Worm (Caenorhabditis elegans) whole organism, young adult: ENCODE results near the gene M03A1.3.

Source experiments
- B0261.1 ChIP-seq: sonication (generic microtip); optimal IDR thresholded peaks from 2 replicates; lab custom pipeline; 2016; ENCODE audit warnings: mild to moderate bottlenecking, missing genetic modification characterization, moderate library complexity, missing compliant biosample characterization
- F33H1.4 ChIP-seq: fragments of 200-800 bp; sonication (Bioruptor generic); IDR thresholded peaks from 2 replicates; pipeline ENCODE4 v1.3.6; 2022; ENCODE audit warnings: missing genetic modification reagents, missing genetic modification characterization, missing compliant biosample characterization
- F49E8.2 ChIP-seq: sonication (generic microtip); optimal IDR thresholded peaks from 3 replicates; lab custom pipeline; 2017; ENCODE audit warnings: missing genetic modification characterization, mild to moderate bottlenecking, missing compliant biosample characterization, antibody characterized with exemption, moderate library complexity; ENCODE audit not compliant: insufficient read depth
- K11D2.4 ChIP-seq: fragments of 200-800 bp; sonication (Bioruptor generic); IDR thresholded peaks from 2 replicates; pipeline ENCODE4 v1.3.6; 2022; ENCODE audit warnings: missing genetic modification reagents, missing genetic modification characterization, missing compliant biosample characterization
- K12H6.12 ChIP-seq: fragments of 200-800 bp; sonication (Bioruptor generic); optimal IDR thresholded peaks from 2 replicates; lab custom pipeline; 2018; ENCODE audit warnings: mild to moderate bottlenecking, missing genetic modification characterization, missing compliant biosample characterization
- Y53G8AR.9 ChIP-seq: fragments of 200-800 bp; sonication (Bioruptor generic); conservative IDR thresholded peaks from 2 replicates; pipeline ENCODE4 v1.3.6; 2022; ENCODE audit warnings: missing genetic modification reagents, missing genetic modification characterization, missing compliant biosample characterization
- Y56A3A.18 ChIP-seq: fragments of 200-800 bp; sonication (Bioruptor generic); IDR thresholded peaks from 2 replicates; pipeline ENCODE4 v1.3.6; 2022; ENCODE audit warnings: missing genetic modification reagents, missing genetic modification characterization, missing compliant biosample characterization
- Y67H2A.10 ChIP-seq: fragments of 200-800 bp; sonication (Bioruptor generic); conservative IDR thresholded peaks from 2 replicates; pipeline ENCODE4 v1.3.6; 2022; ENCODE audit warnings: missing genetic modification reagents, missing genetic modification characterization, missing compliant biosample characterization
- akir-1 ChIP-seq: fragments of 200-800 bp; sonication (Bioruptor generic); optimal IDR thresholded peaks from 2 replicates; lab custom pipeline; 2018; ENCODE audit warnings: mild to moderate bottlenecking, missing genetic modification characterization, moderate library complexity, missing compliant biosample characterization
- ama-1 ChIP-seq, 3 experiments: fragments of 150-350 bp in 1 of 3; sonication (generic microtip) in 2 of 3; optimal IDR thresholded peaks; 2 replicates each; lab custom pipeline; 2014 to 2018; ENCODE audit warnings: missing biosample characterization in 2 of 3, missing genetic modification characterization in 2 of 3, missing genetic modification reagents in 2 of 3
- aptf-2 ChIP-seq: fragments of 200-800 bp; sonication (Bioruptor generic); conservative IDR thresholded peaks from 2 replicates; pipeline ENCODE4 v1.3.6; 2022; ENCODE audit warnings: missing genetic modification reagents, missing genetic modification characterization, missing compliant biosample characterization
- aptf-3 ChIP-seq: fragments of 200-800 bp; sonication (Bioruptor generic); IDR thresholded peaks from 2 replicates; pipeline ENCODE4 v1.3.6; 2022; ENCODE audit warnings: missing genetic modification characterization, missing compliant biosample characterization
- atf-7 ChIP-seq: sonication (generic microtip); optimal IDR thresholded peaks from 2 replicates; lab custom pipeline; 2017; ENCODE audit warnings: mild to moderate bottlenecking, missing genetic modification characterization, missing compliant biosample characterization
- athp-1 ChIP-seq: sonication (generic microtip); optimal IDR thresholded peaks from 2 replicates; lab custom pipeline; 2017; ENCODE audit warnings: mild to moderate bottlenecking, missing genetic modification characterization, missing compliant biosample characterization
- attf-5 ChIP-seq: fragments of 200-800 bp; sonication (Bioruptor generic); optimal IDR thresholded peaks from 2 replicates; lab custom pipeline; 2018; ENCODE audit warnings: mild to moderate bottlenecking, missing genetic modification characterization, missing compliant biosample characterization
- bed-1 ChIP-seq: fragments of 200-800 bp; sonication (Bioruptor generic); IDR thresholded peaks from 2 replicates; pipeline ENCODE4 v1.3.6; 2022; ENCODE audit warnings: missing genetic modification reagents, missing genetic modification characterization, missing compliant biosample characterization
- bed-2 ChIP-seq: fragments of 200-800 bp; sonication (Bioruptor generic); IDR thresholded peaks from 2 replicates; pipeline ENCODE4 v1.3.6; 2022; ENCODE audit warnings: missing genetic modification reagents, missing genetic modification characterization, missing compliant biosample characterization
- ceh-27 ChIP-seq: fragments of 200-800 bp; sonication (Bioruptor generic); optimal IDR thresholded peaks from 2 replicates; lab custom pipeline; 2018; ENCODE audit warnings: mild to moderate bottlenecking, missing genetic modification characterization, moderate library complexity, missing compliant biosample characterization
- ceh-91 ChIP-seq: fragments of 200-800 bp; sonication (Bioruptor generic); IDR thresholded peaks from 2 replicates; pipeline ENCODE4 v1.3.6; 2022; ENCODE audit warnings: missing genetic modification reagents, missing genetic modification characterization, missing compliant biosample characterization
- dpff-1 ChIP-seq: sonication (generic microtip); optimal IDR thresholded peaks from 2 replicates; lab custom pipeline; 2017; ENCODE audit warnings: mild to moderate bottlenecking, missing genetic modification characterization, missing compliant biosample characterization
- egl-18 ChIP-seq: fragments of 200-800 bp; sonication (Bioruptor generic); IDR thresholded peaks from 2 replicates; pipeline ENCODE4 v1.3.6; 2022; ENCODE audit warnings: missing genetic modification reagents, missing genetic modification characterization, missing compliant biosample characterization
- egrh-3 ChIP-seq: fragments of 200-800 bp; sonication (Bioruptor generic); IDR thresholded peaks from 2 replicates; pipeline ENCODE4 v1.3.6; 2022; ENCODE audit warnings: missing genetic modification reagents, missing genetic modification characterization, missing compliant biosample characterization
- ekl-4 ChIP-seq: fragments of 200-800 bp; sonication (Bioruptor generic); IDR thresholded peaks from 2 replicates; pipeline ENCODE4 v1.3.6; 2022; ENCODE audit warnings: missing genetic modification reagents, missing genetic modification characterization, missing compliant biosample characterization
- ets-4 ChIP-seq: fragments of 200-800 bp; sonication (Bioruptor generic); optimal IDR thresholded peaks from 2 replicates; lab custom pipeline; 2018; ENCODE audit warnings: mild to moderate bottlenecking, missing genetic modification characterization, missing compliant biosample characterization
- fkh-3 ChIP-seq: sonication (generic microtip); optimal IDR thresholded peaks from 2 replicates; lab custom pipeline; 2016; ENCODE audit warnings: mild to moderate bottlenecking, missing genetic modification characterization, missing compliant biosample characterization
- lsl-1 ChIP-seq: fragments of 200-800 bp; sonication (Bioruptor generic); optimal IDR thresholded peaks from 2 replicates; lab custom pipeline; 2018; ENCODE audit warnings: mild to moderate bottlenecking, missing genetic modification characterization, moderate library complexity, missing compliant biosample characterization
- madf-6 ChIP-seq: fragments of 200-800 bp; sonication (Bioruptor generic); IDR thresholded peaks from 2 replicates; pipeline ENCODE4 v1.3.6; 2022; ENCODE audit warnings: missing genetic modification reagents, missing genetic modification characterization, missing compliant biosample characterization
- madf-8 ChIP-seq: fragments of 200-800 bp; sonication (Bioruptor generic); conservative IDR thresholded peaks from 2 replicates; pipeline ENCODE4 v1.3.6; 2022; ENCODE audit warnings: missing genetic modification reagents, missing genetic modification characterization, missing compliant biosample characterization
- nhr-27 ChIP-seq: fragments of 200-800 bp; sonication (Bioruptor generic); optimal IDR thresholded peaks from 2 replicates; lab custom pipeline; 2018; ENCODE audit warnings: mild to moderate bottlenecking, missing genetic modification characterization, moderate library complexity, missing compliant biosample characterization
- pha-4 ChIP-seq: fragments of 150-350 bp; sonication (generic microtip); optimal IDR thresholded peaks from 2 replicates; lab custom pipeline; 2014; ENCODE audit warnings: missing biosample characterization, missing genetic modification reagents, missing genetic modification characterization
- rcor-1 ChIP-seq: fragments of 200-800 bp; sonication (Bioruptor generic); IDR thresholded peaks from 2 replicates; pipeline ENCODE4 v1.3.6; 2022; ENCODE audit warnings: missing genetic modification reagents, missing genetic modification characterization, missing compliant biosample characterization
- repo-1 ChIP-seq: sonication (generic microtip); optimal IDR thresholded peaks from 2 replicates; lab custom pipeline; 2017; ENCODE audit warnings: mild to moderate bottlenecking, missing genetic modification characterization, missing compliant biosample characterization
- sdz-38 ChIP-seq: sonication (generic microtip); optimal IDR thresholded peaks from 2 replicates; lab custom pipeline; 2016; ENCODE audit warnings: missing genotype, missing genetic modification characterization, missing compliant biosample characterization
- unc-62 ChIP-seq: fragments of 150-350 bp; optimal IDR thresholded peaks from 2 replicates; lab custom pipeline; 2014; ENCODE audit warnings: missing biosample characterization, missing genetic modification reagents, missing genetic modification characterization
- xnd-1 ChIP-seq: sonication (generic microtip); optimal IDR thresholded peaks from 2 replicates; lab custom pipeline; 2016; ENCODE audit warnings: missing genotype, missing genetic modification reagents, missing genetic modification characterization, missing compliant biosample characterization
- zfh-2 ChIP-seq: fragments of 200-800 bp; sonication (Bioruptor generic); conservative IDR thresholded peaks from 2 replicates; pipeline ENCODE4 v1.3.6; 2022; ENCODE audit warnings: missing genetic modification reagents, missing genetic modification characterization, missing compliant biosample characterization

Gene M03A1.3

DNA sequence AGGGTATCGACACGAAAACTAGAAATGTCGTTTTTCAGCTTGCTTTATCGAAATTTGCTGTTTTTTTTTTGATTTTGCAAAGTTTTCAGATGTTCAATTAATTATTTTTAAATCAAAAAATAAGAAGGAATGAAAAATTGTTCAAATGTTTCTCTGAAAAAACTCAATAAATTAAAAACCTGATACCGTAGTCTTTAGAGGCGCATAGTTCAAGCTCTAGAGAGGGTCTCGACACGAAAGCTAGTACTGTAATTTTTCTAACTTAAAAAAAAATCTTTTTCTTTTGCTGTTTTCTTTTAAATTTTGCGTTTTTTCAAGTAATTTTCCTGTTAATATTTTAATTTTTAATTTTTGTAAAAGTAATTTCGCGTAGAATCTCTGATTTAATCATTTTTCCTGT is 8.7 kb downstream of the M03A1.3 start:
- peak; percentile 90 for TF ChIP-seq madf-6 (GFP tag; lab: Robert Waterston, UW)
- no peak for TF ChIP-seq aptf-3 (GFP tag; lab: Robert Waterston, UW)
- TF ChIP-seq ceh-27 (GFP tag; lab: Kevin White, UChicago) = no peak
- peak; percentile 90 for TF ChIP-seq F33H1.4 (GFP tag; lab: Robert Waterston, UW)
- TF ChIP-seq atf-7 (tag; lab: Kevin White, UChicago) = no peak
- peak; percentile 87 for TF ChIP-seq xnd-1
- TF ChIP-seq bed-1 (GFP tag; lab: Robert Waterston, UW) = no peak
- no peak for TF ChIP-seq K11D2.4 (GFP tag; lab: Robert Waterston, UW)
- no peak for TF ChIP-seq pha-4
- TF ChIP-seq dpff-1 (tag; lab: Kevin White, UChicago) = no peak
- TF ChIP-seq ceh-91 (GFP tag; lab: Robert Waterston, UW) = 0 out of 2 replicates have a peak, but pooled peaks have one; percentile 47
- peak; percentile 62; the same call in 1 of the 2 replicates for TF ChIP-seq madf-8 (GFP tag; lab: Robert Waterston, UW)
- TF ChIP-seq attf-5 = no peak
- TF ChIP-seq Y53G8AR.9 (GFP tag; lab: Robert Waterston, UW) = no peak
- TF ChIP-seq aptf-2 = no peak
- TF ChIP-seq Y67H2A.10 (GFP tag; lab: Robert Waterston, UW) = no peak
- no peak for TF ChIP-seq athp-1 (tag; lab: Kevin White, UChicago)
- TF ChIP-seq lsl-1 (GFP tag; lab: Kevin White, UChicago) = peak; percentile 97
- peak; percentile 7 for TF ChIP-seq F49E8.2 (tag; lab: Kevin White, UChicago)
- no peak for TF ChIP-seq ama-1 (optimal IDR thresholded peaks at IDR 0.05; lab: Kevin White, UChicago)
- no peak for TF ChIP-seq ama-1 (GFP tag; optimal IDR thresholded peaks at IDR 0.05; lab: Kevin White, UChicago)
- no peak for TF ChIP-seq akir-1 (GFP tag; lab: Kevin White, UChicago)

- TF ChIP-seq atf-7 (tag; lab: Kevin White, UChicago) = no peak
- TF ChIP-seq egrh-3 (GFP tag; lab: Robert Waterston, UW) = peak; percentile 65; the same call in 1 of the 2 replicates
- peak; percentile 79 for TF ChIP-seq zfh-2 (GFP tag; lab: Robert Waterston, UW)
These were observed 13.5 kb downstream of the M03A1.3 start for ce11 chrII:4571112-4571511.

DNA sequence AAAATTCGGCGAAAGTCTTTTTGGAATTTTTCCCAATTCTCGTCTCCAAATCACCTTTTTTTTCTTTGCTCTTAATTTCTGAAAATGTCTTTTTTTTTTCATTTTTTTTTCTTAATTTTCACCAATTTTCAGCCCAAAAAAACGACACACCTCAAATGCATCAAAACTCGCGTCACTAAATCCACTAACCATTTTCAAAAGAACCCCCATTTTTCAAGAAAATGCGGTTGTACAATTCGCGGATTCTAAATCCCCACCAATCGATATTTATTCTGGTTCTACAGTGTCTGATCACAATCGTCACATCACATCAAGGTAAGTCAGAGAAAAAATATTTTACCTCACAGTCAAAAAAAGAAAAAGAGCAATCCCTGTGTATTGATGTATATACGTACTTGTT is 14.3 kb downstream of the M03A1.3 start, which contains the start of gene vab-1:
Gene vab-1, plus strand, starts transcription at position 133 of the 400 bp plus-strand sequence.
- no peak for TF ChIP-seq ceh-27 (GFP tag; lab: Kevin White, UChicago)
- TF ChIP-seq egl-18 (GFP tag; lab: Robert Waterston, UW) = no peak
- no peak for TF ChIP-seq unc-62 (GFP tag; lab: Kevin White, UChicago)
- no peak for TF ChIP-seq aptf-3 (GFP tag; lab: Robert Waterston, UW)
- TF ChIP-seq repo-1 (tag; lab: Kevin White, UChicago) = no peak
- no peak for TF ChIP-seq fkh-3 (tag; lab: Kevin White, UChicago)
- TF ChIP-seq Y56A3A.18 (GFP tag; lab: Robert Waterston, UW) = no peak
- TF ChIP-seq sdz-38 (tag; lab: Kevin White, UChicago) = no peak
- no peak for TF ChIP-seq B0261.1 (tag; lab: Kevin White, UChicago)

DNA sequence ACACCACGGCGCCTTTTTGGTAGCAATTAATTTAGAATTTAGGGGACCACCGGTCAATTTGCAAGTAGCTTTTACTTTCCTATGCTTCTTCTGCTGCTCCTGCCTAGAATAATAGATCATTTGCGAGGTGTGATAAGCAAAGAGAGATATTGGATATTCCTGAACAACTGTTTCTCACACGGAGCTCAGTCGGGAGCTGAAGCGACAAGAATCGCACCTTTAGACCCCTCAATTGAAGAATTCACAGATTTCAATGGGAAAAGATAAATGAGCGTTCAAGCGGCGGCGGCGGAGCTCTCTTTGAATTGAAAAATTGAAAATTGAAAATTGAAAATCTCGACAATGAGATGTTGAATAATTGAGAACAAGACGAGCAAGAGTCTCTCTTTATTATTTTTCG is 15.0 kb downstream of the M03A1.3 start:
- TF ChIP-seq Y56A3A.18 (GFP tag; lab: Robert Waterston, UW) (no peak), bed-2 (GFP tag; lab: Robert Waterston, UW) (no peak), K12H6.12 (no peak), ets-4 (GFP tag; lab: Kevin White, UChicago) (no peak), nhr-27 (tag; lab: Kevin White, UChicago) (no peak), rcor-1 (GFP tag; lab: Robert Waterston, UW) (no peak), ekl-4 (GFP tag; lab: Robert Waterston, UW) (no peak)
